Worm (Caenorhabditis elegans) whole organism, young adult: ENCODE measurements around the gene F13B6.2.

ENCODE experiments used
- B0019.2 ChIP-seq: fragments of 200-800 bp; sonication (Bioruptor generic); conservative IDR thresholded peaks from 2 replicates; pipeline ENCODE4 v1.3.6; 2022; ENCODE audit warnings: missing genetic modification reagents, missing genetic modification characterization, missing compliant biosample characterization
- B0261.1 ChIP-seq: sonication (generic microtip); optimal IDR thresholded peaks from 2 replicates; lab custom pipeline; 2016; ENCODE audit warnings: mild to moderate bottlenecking, missing genetic modification characterization, moderate library complexity, missing compliant biosample characterization
- C17E4.6 ChIP-seq: fragments of 200-800 bp; sonication (Bioruptor generic); IDR thresholded peaks from 2 replicates; pipeline ENCODE4 v1.3.6; 2022; ENCODE audit warnings: missing genetic modification reagents, missing genetic modification characterization, missing compliant biosample characterization
- F10E7.11 ChIP-seq: sonication (generic microtip); optimal IDR thresholded peaks from 2 replicates; lab custom pipeline; 2017; ENCODE audit warnings: mild to moderate bottlenecking, missing genetic modification characterization, moderate library complexity, missing compliant biosample characterization
- F23B12.7 ChIP-seq: sonication (generic microtip); optimal IDR thresholded peaks from 2 replicates; lab custom pipeline; 2017; ENCODE audit warnings: missing genetic modification characterization, mild to moderate bottlenecking, missing compliant biosample characterization, antibody characterized with exemption, moderate library complexity; ENCODE audit not compliant: insufficient read depth
- F37B4.10 ChIP-seq: fragments of 200-800 bp; sonication (Bioruptor generic); IDR thresholded peaks from 2 replicates; pipeline ENCODE4 v1.3.6; 2022; ENCODE audit warnings: missing genetic modification characterization, missing compliant biosample characterization
- F49E8.2 ChIP-seq: sonication (generic microtip); optimal IDR thresholded peaks from 3 replicates; lab custom pipeline; 2017; ENCODE audit warnings: missing genetic modification characterization, mild to moderate bottlenecking, missing compliant biosample characterization, antibody characterized with exemption, moderate library complexity; ENCODE audit not compliant: insufficient read depth
- F57A8.1 ChIP-seq: fragments of 200-800 bp; sonication (Bioruptor generic); optimal IDR thresholded peaks from 2 replicates; lab custom pipeline; 2018; ENCODE audit warnings: mild to moderate bottlenecking, missing genetic modification characterization, moderate library complexity, missing compliant biosample characterization
- F57C9.4 ChIP-seq: sonication (generic microtip); optimal IDR thresholded peaks from 2 replicates; lab custom pipeline; 2017; ENCODE audit warnings: mild to moderate bottlenecking, missing genetic modification characterization, missing compliant biosample characterization
- T07F8.4 ChIP-seq: sonication (generic microtip); optimal IDR thresholded peaks from 2 replicates; lab custom pipeline; 2016; ENCODE audit warnings: mild to moderate bottlenecking, missing genetic modification characterization, moderate library complexity, missing compliant biosample characterization
- T26A5.8 ChIP-seq: sonication (generic microtip); optimal IDR thresholded peaks from 2 replicates; lab custom pipeline; 2016; ENCODE audit warnings: missing genetic modification characterization, missing compliant biosample characterization
- Y53F4B.3 ChIP-seq: fragments of 200-800 bp; sonication (Bioruptor generic); IDR thresholded peaks from 2 replicates; pipeline ENCODE4 v1.3.6; 2022; ENCODE audit warnings: missing genetic modification reagents, missing genetic modification characterization, missing compliant biosample characterization
- Y79H2A.3 ChIP-seq: fragments of 200-800 bp; sonication (Bioruptor generic); conservative IDR thresholded peaks from 2 replicates; pipeline ENCODE4 v1.3.6; 2022; ENCODE audit warnings: missing genetic modification reagents, missing genetic modification characterization, missing compliant biosample characterization
- ama-1 ChIP-seq, 3 experiments: fragments of 150-350 bp in 1 of 3; sonication (generic microtip) in 2 of 3; optimal IDR thresholded peaks; 2 replicates each; lab custom pipeline; 2014 to 2018; ENCODE audit warnings: missing biosample characterization in 2 of 3, missing genetic modification characterization in 2 of 3, missing genetic modification reagents in 2 of 3
- athp-1 ChIP-seq: sonication (generic microtip); optimal IDR thresholded peaks from 2 replicates; lab custom pipeline; 2017; ENCODE audit warnings: mild to moderate bottlenecking, missing genetic modification characterization, missing compliant biosample characterization
- bed-2 ChIP-seq: fragments of 200-800 bp; sonication (Bioruptor generic); IDR thresholded peaks from 2 replicates; pipeline ENCODE4 v1.3.6; 2022; ENCODE audit warnings: missing genetic modification reagents, missing genetic modification characterization, missing compliant biosample characterization
- chd-7 ChIP-seq: sonication (generic microtip); optimal IDR thresholded peaks from 2 replicates; lab custom pipeline; 2016; ENCODE audit warnings: mild to moderate bottlenecking, missing genetic modification characterization, moderate library complexity, missing compliant biosample characterization
- die-1 ChIP-seq: sonication (generic microtip); optimal IDR thresholded peaks from 2 replicates; lab custom pipeline; 2016; ENCODE audit warnings: missing genotype, mild to moderate bottlenecking, missing genetic modification characterization, missing compliant biosample characterization
- dpff-1 ChIP-seq: sonication (generic microtip); optimal IDR thresholded peaks from 2 replicates; lab custom pipeline; 2017; ENCODE audit warnings: mild to moderate bottlenecking, missing genetic modification characterization, missing compliant biosample characterization
- efl-1 ChIP-seq: fragments of 150-350 bp; optimal IDR thresholded peaks from 2 replicates; lab custom pipeline; 2014; ENCODE audit warnings: missing biosample characterization, missing genetic modification reagents, missing genetic modification characterization
- egl-18 ChIP-seq: fragments of 200-800 bp; sonication (Bioruptor generic); IDR thresholded peaks from 2 replicates; pipeline ENCODE4 v1.3.6; 2022; ENCODE audit warnings: missing genetic modification reagents, missing genetic modification characterization, missing compliant biosample characterization
- fkh-3 ChIP-seq: sonication (generic microtip); optimal IDR thresholded peaks from 2 replicates; lab custom pipeline; 2016; ENCODE audit warnings: mild to moderate bottlenecking, missing genetic modification characterization, missing compliant biosample characterization
- hlh-26 ChIP-seq: fragments of 200-800 bp; sonication (Bioruptor generic); conservative IDR thresholded peaks from 2 replicates; pipeline ENCODE4 v1.3.6; 2022; ENCODE audit warnings: missing genetic modification reagents, missing genetic modification characterization, missing compliant biosample characterization
- hmg-20 ChIP-seq: fragments of 200-800 bp; sonication (Bioruptor generic); IDR thresholded peaks from 2 replicates; pipeline ENCODE4 v1.3.6; 2022; ENCODE audit warnings: missing genetic modification reagents, missing genetic modification characterization, missing compliant biosample characterization
- lag-1 ChIP-seq: fragments of 200-800 bp; sonication (Bioruptor generic); IDR thresholded peaks from 2 replicates; pipeline ENCODE4 v1.3.6; 2022; ENCODE audit warnings: missing genetic modification reagents, missing genetic modification characterization, missing compliant biosample characterization
- lin-26 ChIP-seq: fragments of 200-800 bp; sonication (Bioruptor generic); IDR thresholded peaks from 2 replicates; pipeline ENCODE4 v1.3.6; 2022; ENCODE audit warnings: missing genetic modification reagents, missing genetic modification characterization, missing compliant biosample characterization
- lsl-1 ChIP-seq: fragments of 200-800 bp; sonication (Bioruptor generic); optimal IDR thresholded peaks from 2 replicates; lab custom pipeline; 2018; ENCODE audit warnings: mild to moderate bottlenecking, missing genetic modification characterization, moderate library complexity, missing compliant biosample characterization
- lsy-27 ChIP-seq: sonication (generic microtip); optimal IDR thresholded peaks from 2 replicates; lab custom pipeline; 2017; ENCODE audit warnings: missing genetic modification characterization, mild to moderate bottlenecking, missing compliant biosample characterization, antibody characterized with exemption, missing genotype, borderline replicate concordance; ENCODE audit not compliant: insufficient read depth
- madf-3 ChIP-seq: fragments of 200-800 bp; sonication (Bioruptor generic); IDR thresholded peaks from 2 replicates; pipeline ENCODE4 v1.3.6; 2022; ENCODE audit warnings: missing genetic modification reagents, missing genetic modification characterization, missing compliant biosample characterization
- madf-6 ChIP-seq: fragments of 200-800 bp; sonication (Bioruptor generic); IDR thresholded peaks from 2 replicates; pipeline ENCODE4 v1.3.6; 2022; ENCODE audit warnings: missing genetic modification reagents, missing genetic modification characterization, missing compliant biosample characterization
- madf-8 ChIP-seq: fragments of 200-800 bp; sonication (Bioruptor generic); conservative IDR thresholded peaks from 2 replicates; pipeline ENCODE4 v1.3.6; 2022; ENCODE audit warnings: missing genetic modification reagents, missing genetic modification characterization, missing compliant biosample characterization
- mel-28 ChIP-seq: sonication (generic microtip); optimal IDR thresholded peaks from 2 replicates; lab custom pipeline; 2016; ENCODE audit warnings: borderline replicate concordance, mild to moderate bottlenecking, missing genetic modification characterization, missing compliant biosample characterization
- mes-4 ChIP-seq: sonication (generic microtip); optimal IDR thresholded peaks from 2 replicates; lab custom pipeline; 2016; ENCODE audit warnings: missing genotype, missing genetic modification characterization, missing compliant biosample characterization
- mxl-1 ChIP-seq: sonication (generic microtip); optimal IDR thresholded peaks from 2 replicates; lab custom pipeline; 2016; ENCODE audit warnings: missing genetic modification characterization, missing compliant biosample characterization
- nhr-120 ChIP-seq: fragments of 200-800 bp; sonication (Bioruptor generic); IDR thresholded peaks from 2 replicates; pipeline ENCODE4 v1.3.6; 2022; ENCODE audit warnings: missing genetic modification characterization, missing compliant biosample characterization
- rec-8 ChIP-seq, 2 experiments: sonication (generic microtip); optimal IDR thresholded peaks; 2 replicates each; lab custom pipeline; 2016; ENCODE audit warnings: mild to moderate bottlenecking in 2 of 2, missing genetic modification characterization in 2 of 2, missing genetic modification reagents in 2 of 2, missing genotype in 2 of 2, missing biosample characterization in 1 of 2, missing compliant biosample characterization in 1 of 2, moderate library complexity in 1 of 2
- sdz-38 ChIP-seq: sonication (generic microtip); optimal IDR thresholded peaks from 2 replicates; lab custom pipeline; 2016; ENCODE audit warnings: missing genotype, missing genetic modification characterization, missing compliant biosample characterization
- snpc-3.4 ChIP-seq: sonication (generic microtip); optimal IDR thresholded peaks from 2 replicates; lab custom pipeline; 2017; ENCODE audit warnings: missing genetic modification characterization, mild to moderate bottlenecking, missing compliant biosample characterization, antibody characterized with exemption, moderate library complexity, missing genotype, missing genetic modification reagents
- sptf-2 ChIP-seq: fragments of 200-800 bp; sonication (Bioruptor generic); optimal IDR thresholded peaks from 2 replicates; lab custom pipeline; 2018; ENCODE audit warnings: mild to moderate bottlenecking, missing genetic modification characterization, missing compliant biosample characterization
- ztf-26 ChIP-seq: sonication (generic microtip); optimal IDR thresholded peaks from 2 replicates; lab custom pipeline; 2017; ENCODE audit warnings: missing genetic modification characterization, missing compliant biosample characterization

The F13B6.2 gene

DNA sequence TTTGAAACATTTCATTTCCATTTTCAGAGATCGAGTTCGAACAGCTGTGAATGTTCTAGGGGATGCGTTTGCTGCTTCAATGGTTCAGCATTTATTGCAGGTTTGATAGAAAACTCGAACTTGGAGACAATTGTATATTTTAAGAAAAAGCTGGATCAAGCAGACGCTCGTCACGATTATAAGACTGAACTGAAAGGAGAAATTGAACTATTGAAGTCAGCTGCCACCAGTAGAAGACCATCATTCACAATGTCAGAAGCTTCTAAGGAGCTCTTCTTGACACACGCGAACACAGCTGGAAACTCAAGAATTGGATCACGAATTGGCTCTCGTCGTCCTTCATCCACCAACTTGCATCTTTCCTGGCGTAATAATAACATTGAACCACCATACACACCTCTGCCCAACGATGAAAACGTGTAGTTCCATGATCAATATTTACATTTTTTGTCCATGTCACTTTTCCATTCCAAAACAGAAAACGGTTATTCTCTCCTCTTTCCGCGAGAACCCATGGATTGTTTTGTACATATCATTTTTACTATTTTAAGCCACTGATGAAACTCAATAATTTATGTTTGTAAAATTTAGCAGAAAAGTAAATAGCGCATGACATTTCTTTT, 45.9 kb upstream of the F13B6.2 start (continued):
- TF ChIP-seq F10E7.11 (tag; lab: Kevin White, UChicago) (peak; percentile 36), rec-8 (tag; optimal IDR thresholded peaks at IDR 0.05; lab: Kevin White, UChicago) (peak in 1 of 2 experiments; percentile 18), Y79H2A.3 (GFP tag; lab: Robert Waterston, UW) (0 out of 2 replicates have a peak, but pooled peaks have one; percentile 46), lag-1 (GFP tag; lab: Robert Waterston, UW) (no peak), F49E8.2 (tag; lab: Kevin White, UChicago) (peak; percentile 59), madf-6 (GFP tag; lab: Robert Waterston, UW) (peak; percentile 48), F57C9.4 (tag; lab: Kevin White, UChicago) (peak; percentile 43), B0019.2 (GFP tag; lab: Robert Waterston, UW) (no peak), Y53F4B.3 (GFP tag; lab: Robert Waterston, UW) (no peak), die-1 (tag; lab: Kevin White, UChicago) (no peak), chd-7 (tag; lab: Kevin White, UChicago) (peak; percentile 62), madf-3 (GFP tag; lab: Robert Waterston, UW) (peak; percentile 81; the same call in 1 of the 2 replicates), sdz-38 (no peak), F57A8.1 (GFP tag; lab: Kevin White, UChicago) (no peak), B0261.1 (tag; lab: Kevin White, UChicago) (no peak), ama-1 (optimal IDR thresholded peaks at IDR 0.05; lab: Kevin White, UChicago) (peak; percentile 93), ama-1 (GFP tag; optimal IDR thresholded peaks at IDR 0.05; lab: Kevin White, UChicago) (peak; percentile 54 to 70), T07F8.4 (tag; lab: Kevin White, UChicago) (no peak), dpff-1 (tag; lab: Kevin White, UChicago) (no peak), hmg-20 (no peak), mes-4 (tag; lab: Kevin White, UChicago) (peak; percentile 15), F37B4.10 (GFP tag; lab: Robert Waterston, UW) (no peak), snpc-3.4 (peak; percentile 64), egl-18 (GFP tag; lab: Robert Waterston, UW) (no peak), hlh-26 (GFP tag; lab: Robert Waterston, UW) (no peak), madf-8 (no peak), bed-2 (no peak), C17E4.6 (GFP tag; lab: Robert Waterston, UW) (no peak), fkh-3 (no peak), athp-1 (peak; percentile 52), ztf-26 (tag; lab: Kevin White, UChicago) (peak; percentile 10), lin-26 (GFP tag; lab: Robert Waterston, UW) (peak; percentile 55; the same call in 1 of the 2 replicates), lsl-1 (GFP tag; lab: Kevin White, UChicago) (peak; percentile 11), sptf-2 (no peak), mxl-1 (tag; lab: Kevin White, UChicago) (peak; percentile 39), mel-28 (tag; lab: Kevin White, UChicago) (no peak), nhr-120 (GFP tag; lab: Robert Waterston, UW) (no peak), efl-1 (GFP tag; lab: Kevin White, UChicago) (no peak), T26A5.8 (peak; percentile 68), F23B12.7 (no peak), lsy-27 (tag; lab: Kevin White, UChicago) (no peak)
- TF ChIP-seq, all 124 proteins: peak for 56
